Worm (Caenorhabditis elegans): ENCODE results near the gene M03C11.1.

The M03C11.1 gene

DNA sequence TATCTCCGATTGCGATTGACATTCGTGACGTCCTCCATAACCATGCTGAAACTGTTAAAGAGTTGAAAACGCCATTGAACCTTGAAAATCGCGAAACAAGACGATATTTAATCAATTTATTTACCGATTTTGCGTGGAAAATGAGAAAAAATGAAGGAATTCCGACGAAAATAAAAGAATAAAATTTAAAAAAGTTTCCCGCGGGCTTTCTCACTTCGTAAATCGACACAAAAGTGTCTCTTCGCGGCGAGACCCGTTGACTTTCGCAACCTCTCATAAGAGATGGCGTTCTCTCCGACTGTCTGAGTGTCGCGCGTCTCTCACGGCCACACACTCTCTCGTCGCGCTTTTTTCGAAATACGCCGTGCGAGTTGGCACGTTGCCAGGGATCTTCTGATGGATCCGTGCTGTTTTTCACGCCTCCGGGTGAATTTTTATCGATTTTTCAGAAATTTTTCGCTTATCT, 11.3 kb upstream of the M03C11.1 start, which contains the start of gene hat-1 (continued):
- TF ChIP-seq ref-2 (tag; optimal IDR thresholded peaks at IDR 0.05) (no peak), ceh-22 (tag; optimal IDR thresholded peaks at IDR 0.05) (no peak), C38D4.7 (GFP tag; optimal IDR thresholded peaks at IDR 0.05) (no peak), syd-9 (tag; optimal IDR thresholded peaks at IDR 0.05) (no peak), nhr-11 (tag; optimal IDR thresholded peaks at IDR 0.05) (no peak), ahr-1 (tag; optimal IDR thresholded peaks at IDR 0.05) (no peak), pha-2 (tag; optimal IDR thresholded peaks at IDR 0.05) (no peak), hlh-8 (tag; optimal IDR thresholded peaks at IDR 0.05) (no peak), sox-4 (tag; optimal IDR thresholded peaks at IDR 0.05) (no peak), fkh-10 (GFP tag; optimal IDR thresholded peaks at IDR 0.05) (no peak), ceh-2 (tag; optimal IDR thresholded peaks at IDR 0.05) (no peak), Y22D7AL.16 (tag; optimal IDR thresholded peaks at IDR 0.05) (peak; percentile 36), rnt-1 (tag; optimal IDR thresholded peaks at IDR 0.05) (peak; percentile 26), hlh-6 (tag; optimal IDR thresholded peaks at IDR 0.05) (no peak), dve-1 (tag; optimal IDR thresholded peaks at IDR 0.05) (peak; percentile 66), ets-4 (tag; optimal IDR thresholded peaks at IDR 0.05) (peak; percentile 8), npax-4 (tag; optimal IDR thresholded peaks at IDR 0.05) (no peak), pax-1 (tag; optimal IDR thresholded peaks at IDR 0.05) (peak; percentile 75), ceh-18 (tag; optimal IDR thresholded peaks at IDR 0.05) (peak; percentile 68), lin-11 (tag; optimal IDR thresholded peaks at IDR 0.05) (no peak), ceh-45 (GFP tag; IDR thresholded peaks at IDR 0.05) (no peak), unc-3 (GFP tag; conservative IDR thresholded peaks at IDR 0.05) (no peak), unc-3 (tag; optimal IDR thresholded peaks at IDR 0.05) (no peak), nhr-232 (tag; optimal IDR thresholded peaks at IDR 0.05) (no peak), pat-9 (tag; optimal IDR thresholded peaks at IDR 0.05) (no peak), T23F11.4 (GFP tag; optimal IDR thresholded peaks at IDR 0.05) (no peak), fax-1 (tag; optimal IDR thresholded peaks at IDR 0.05) (no peak), hlh-30 (tag; optimal IDR thresholded peaks at IDR 0.05; ENCODE audit: insufficient read depth) (peak; percentile 4), ceh-14 (tag; optimal IDR thresholded peaks at IDR 0.05) (no peak), ceh-6 (GFP tag; optimal IDR thresholded peaks at IDR 0.05) (no peak), pqm-1 (tag; optimal IDR thresholded peaks at IDR 0.05) (no peak), che-1 (tag; optimal IDR thresholded peaks at IDR 0.05) (no peak), hlh-13 (GFP tag; optimal IDR thresholded peaks at IDR 0.05) (no peak), C08G9.2 (tag; optimal IDR thresholded peaks at IDR 0.05) (no peak), madf-2 (tag; optimal IDR thresholded peaks at IDR 0.05) (no peak), tbx-7 (tag; optimal IDR thresholded peaks at IDR 0.05) (no peak), mec-3 (tag; optimal IDR thresholded peaks at IDR 0.05; ENCODE audit: borderline replicate concordance) (no peak), ceh-19 (GFP tag; optimal IDR thresholded peaks at IDR 0.05) (no peak), gmeb-2 (tag; optimal IDR thresholded peaks at IDR 0.05) (no peak), dmd-4 (tag; optimal IDR thresholded peaks at IDR 0.05; ENCODE audit: borderline replicate concordance) (no peak), tbx-2 (tag; optimal IDR thresholded peaks at IDR 0.05) (peak; percentile 57)

- TF ChIP-seq K09A11.1 (tag; optimal IDR thresholded peaks at IDR 0.05; ENCODE audit: insufficient read depth) (no peak), zip-5 (tag; optimal IDR thresholded peaks at IDR 0.05) (no peak), che-1 (tag; optimal IDR thresholded peaks at IDR 0.05) (no peak)
Measured at ce11 chrIII:10404918-10405317, 9.0 kb upstream of the M03C11.1 start, which contains the start of the genes M03C11.3 and chl-1. Gene M03C11.3 (plus strand): TSS chrIII:10405070. Gene chl-1 (minus strand): TSS chrIII:10405240.

All from whole organism, late embryonic.